Fruit fly (Drosophila melanogaster) whole organism, embryonic: ENCODE results near the gene CG18545.

Experiments
- Bgb ChIP-seq: fragments of 200-800 bp; sonication (Bioruptor generic); IDR thresholded peaks from 2 replicates; pipeline ENCODE4 v1.3.6; 2022; ENCODE audit warnings: missing biosample characterization, missing genetic modification characterization; ENCODE audit not compliant: partially characterized antibody
- Bteb2 ChIP-seq: fragments of 200-800 bp; sonication (Bioruptor generic); optimal IDR thresholded peaks from 2 replicates; lab custom pipeline; 2016; ENCODE audit warnings: missing biosample characterization, missing genetic modification characterization
- CG10431 ChIP-seq: fragments of 200-800 bp; sonication (Bioruptor generic); optimal IDR thresholded peaks from 3 replicates; lab custom pipeline; 2018; ENCODE audit warnings: missing biosample characterization, mild to moderate bottlenecking, missing genetic modification characterization
- CG10959 ChIP-seq: fragments of 200-800 bp; sonication (Bioruptor generic); IDR thresholded peaks from 2 replicates; pipeline ENCODE4 v1.3.6; 2022; ENCODE audit warnings: missing biosample characterization, missing genetic modification characterization
- CG11456 ChIP-seq: fragments of 200-800 bp; sonication (Bioruptor generic); IDR thresholded peaks from 3 replicates; pipeline ENCODE4 v1.3.6; 2022; ENCODE audit warnings: missing biosample characterization, missing genetic modification characterization
- CG14965 ChIP-seq: fragments of 200-800 bp; sonication (Bioruptor generic); optimal IDR thresholded peaks from 2 replicates; lab custom pipeline; 2016; ENCODE audit warnings: missing biosample characterization, missing genetic modification characterization, borderline replicate concordance
- CG15011 ChIP-seq: fragments of 200-800 bp; sonication (Bioruptor generic); optimal IDR thresholded peaks from 3 replicates; lab custom pipeline; 2018; ENCODE audit warnings: missing biosample characterization, mild to moderate bottlenecking, missing genetic modification characterization
- CG15696 ChIP-seq: fragments of 200-800 bp; sonication (Bioruptor generic); optimal IDR thresholded peaks from 2 replicates; lab custom pipeline; 2019; ENCODE audit warnings: missing biosample characterization, mild to moderate bottlenecking, missing genetic modification characterization, moderate library complexity
- CG16813 ChIP-seq: fragments of 200-800 bp; sonication (Bioruptor generic); IDR thresholded peaks from 3 replicates; pipeline ENCODE4 v1.3.6; 2022; ENCODE audit warnings: missing biosample characterization, missing genetic modification characterization; ENCODE audit not compliant: partially characterized antibody
- CG17328 ChIP-seq: fragments of 200-800 bp; sonication (Bioruptor generic); IDR thresholded peaks from 2 replicates; pipeline ENCODE4 v1.3.6; 2022; ENCODE audit warnings: missing biosample characterization, missing genetic modification characterization
- CG17361 ChIP-seq: fragments of 200-800 bp; sonication (Bioruptor generic); IDR thresholded peaks from 3 replicates; pipeline ENCODE4 v1.3.6; 2022; ENCODE audit warnings: missing biosample characterization, missing genetic modification characterization
- CG17912 ChIP-seq: fragments of 200-800 bp; sonication (Bioruptor generic); optimal IDR thresholded peaks from 2 replicates; lab custom pipeline; 2018; ENCODE audit warnings: missing biosample characterization, mild to moderate bottlenecking, missing genetic modification characterization
- CG1832 ChIP-seq: fragments of 200-800 bp; sonication (Bioruptor generic); optimal IDR thresholded peaks from 2 replicates; lab custom pipeline; 2017; ENCODE audit warnings: missing biosample characterization, mild to moderate bottlenecking, missing genetic modification characterization, inconsistent platforms
- CG2120 ChIP-seq: fragments of 200-800 bp; sonication (Bioruptor generic); optimal IDR thresholded peaks from 3 replicates; lab custom pipeline; 2016; ENCODE audit warnings: missing biosample characterization, missing genetic modification characterization
- CG3281 ChIP-seq: fragments of 200-800 bp; sonication (Bioruptor generic); optimal IDR thresholded peaks from 3 replicates; lab custom pipeline; 2017; ENCODE audit warnings: missing biosample characterization, mild to moderate bottlenecking, missing genetic modification characterization
- CG33557 ChIP-seq: fragments of 200-800 bp; sonication (Bioruptor generic); optimal IDR thresholded peaks from 2 replicates; lab custom pipeline; 2019; ENCODE audit warnings: missing biosample characterization, mild to moderate bottlenecking, missing genetic modification characterization, moderate library complexity
- CG5180 ChIP-seq: fragments of 200-800 bp; sonication (Bioruptor generic); optimal IDR thresholded peaks from 3 replicates; lab custom pipeline; 2017; ENCODE audit warnings: missing biosample characterization, missing genetic modification characterization, mild to moderate bottlenecking, moderate library complexity, missing genetic modification reagents
- CG5953 ChIP-seq: fragments of 200-800 bp; sonication (Bioruptor generic); IDR thresholded peaks from 2 replicates; pipeline ENCODE4 v1.3.6; 2022; ENCODE audit warnings: missing biosample characterization, missing genetic modification characterization
- CG6272 ChIP-seq: fragments of 200-800 bp; sonication (Bioruptor generic); IDR thresholded peaks from 2 replicates; pipeline ENCODE4 v1.3.6; 2022; ENCODE audit warnings: missing biosample characterization, missing genetic modification characterization
- CG7271 ChIP-seq: fragments of 200-800 bp; sonication (Bioruptor generic); optimal IDR thresholded peaks from 2 replicates; lab custom pipeline; 2018; ENCODE audit warnings: missing biosample characterization, mild to moderate bottlenecking, missing genetic modification characterization, moderate library complexity
- CG8478 ChIP-seq: fragments of >200 bp; optimal IDR thresholded peaks from 2 replicates; lab custom pipeline; 2018
- CG9817 ChIP-seq: fragments of 200-800 bp; sonication (Bioruptor generic); optimal IDR thresholded peaks from 2 replicates; lab custom pipeline; 2018; ENCODE audit warnings: missing biosample characterization, mild to moderate bottlenecking, missing genetic modification characterization, moderate library complexity
- D ChIP-seq, 2 experiments: fragments of 200-800 bp in 1 of 2; fragments of >200 bp in 1 of 2; sonication (Bioruptor generic) in 1 of 2; optimal IDR thresholded peaks; 2 replicates in 1 of 2; 3 replicates in 1 of 2; lab custom pipeline; 2017; ENCODE audit warnings: mild to moderate bottlenecking in 1 of 2, missing biosample characterization in 1 of 2, missing genetic modification characterization in 1 of 2, missing genetic modification reagents in 1 of 2
- Deaf1 ChIP-seq: fragments of 200-800 bp; optimal IDR thresholded peaks from 3 replicates; lab custom pipeline; 2019; ENCODE audit warnings: missing biosample characterization, mild to moderate bottlenecking, missing genetic modification characterization, moderate library complexity
- Ets65A ChIP-seq: fragments of 200-800 bp; sonication (Bioruptor generic); peaks from one replicate; lab custom pipeline; 2016; ENCODE audit warnings: missing biosample characterization, missing genetic modification characterization
- H15 ChIP-seq: fragments of 200-800 bp; sonication (Bioruptor generic); IDR thresholded peaks from 3 replicates; pipeline ENCODE4 v1.3.6; 2022; ENCODE audit warnings: missing biosample characterization, missing genetic modification characterization
- Jarid2 ChIP-seq: fragments of 200-800 bp; sonication (Bioruptor generic); optimal IDR thresholded peaks from 3 replicates; lab custom pipeline; 2017; ENCODE audit warnings: mild to moderate bottlenecking, missing biosample characterization, missing genetic modification reagents, missing genetic modification characterization
- Nf-YA ChIP-seq: fragments of 200-800 bp; sonication (Bioruptor generic); IDR thresholded peaks from 2 replicates; pipeline ENCODE4 v1.3.6; 2022; ENCODE audit warnings: missing biosample characterization, missing genetic modification characterization
- Ptx1 ChIP-seq: fragments of 200-800 bp; sonication (Bioruptor generic); IDR thresholded peaks from 2 replicates; pipeline ENCODE4 v1.3.6; 2022; ENCODE audit warnings: missing biosample characterization, missing genetic modification characterization
- Ravus ChIP-seq: fragments of 200-800 bp; sonication (Bioruptor generic); IDR thresholded peaks from 2 replicates; pipeline ENCODE4 v1.3.6; 2022; ENCODE audit warnings: missing biosample characterization, missing genetic modification characterization
- ci ChIP-seq: fragments of 200-800 bp; sonication (Bioruptor generic); IDR thresholded peaks from 3 replicates; pipeline ENCODE4 v1.3.6; 2022; ENCODE audit warnings: missing biosample characterization, missing genetic modification characterization
- dpn ChIP-seq, 2 experiments: fragments of 200-800 bp; sonication (Bioruptor generic); optimal IDR thresholded peaks; 3 replicates each; lab custom pipeline; 2016; ENCODE audit warnings: missing biosample characterization in 2 of 2, missing genetic modification characterization in 2 of 2
- eyg ChIP-seq: fragments of 200-800 bp; sonication (Bioruptor generic); optimal IDR thresholded peaks from 3 replicates; lab custom pipeline; 2016; ENCODE audit warnings: missing biosample characterization, missing genetic modification characterization
- grau ChIP-seq: fragments of 200-800 bp; optimal IDR thresholded peaks from 3 replicates; lab custom pipeline; 2019; ENCODE audit warnings: missing biosample characterization, mild to moderate bottlenecking, missing genetic modification characterization, moderate library complexity
- her ChIP-seq: fragments of 200-800 bp; sonication (Bioruptor generic); optimal IDR thresholded peaks from 2 replicates; lab custom pipeline; 2016; ENCODE audit warnings: missing biosample characterization, missing genetic modification characterization
- ind ChIP-seq: fragments of 200-800 bp; sonication (Bioruptor generic); optimal IDR thresholded peaks from 3 replicates; lab custom pipeline; 2016; ENCODE audit warnings: missing biosample characterization, missing genetic modification characterization
- inv ChIP-seq: fragments of 200-800 bp; sonication (Bioruptor generic); IDR thresholded peaks from 2 replicates; pipeline ENCODE4 v1.3.6; 2022; ENCODE audit warnings: missing biosample characterization, missing genetic modification characterization; ENCODE audit not compliant: partially characterized antibody
- lola ChIP-seq, 3 experiments: fragments of >200 bp in 2 of 3; fragments of 200-800 bp in 1 of 3; sonication (Bioruptor generic) in 1 of 3; optimal IDR thresholded peaks; 2 replicates each; lab custom pipeline; 2017 to 2019; ENCODE audit warnings: missing biosample characterization in 3 of 3, missing genetic modification characterization in 3 of 3, mild to moderate bottlenecking in 1 of 3, moderate library complexity in 1 of 3
- mam ChIP-seq: fragments of 200-800 bp; sonication (Bioruptor generic); optimal IDR thresholded peaks from 3 replicates; lab custom pipeline; 2016; ENCODE audit warnings: missing biosample characterization, missing genetic modification characterization
- phol ChIP-seq: fragments of 200-800 bp; sonication (Bioruptor generic); optimal IDR thresholded peaks from 3 replicates; lab custom pipeline; 2018; ENCODE audit warnings: missing biosample characterization, mild to moderate bottlenecking, missing genetic modification characterization, moderate library complexity
- psq ChIP-seq: fragments of 200-800 bp; sonication (Bioruptor generic); optimal IDR thresholded peaks from 2 replicates; lab custom pipeline; 2017; ENCODE audit warnings: missing biosample characterization, missing genetic modification characterization
- sc ChIP-seq, 3 experiments: fragments of >200 bp in 2 of 3; fragments of 200-800 bp in 1 of 3; sonication (Bioruptor generic) in 1 of 3; optimal IDR thresholded peaks; 2 replicates in 2 of 3; 3 replicates in 1 of 3; lab custom pipeline; 2017; ENCODE audit warnings: mild to moderate bottlenecking in 1 of 3, missing biosample characterization in 1 of 3, missing genetic modification characterization in 1 of 3, missing genetic modification reagents in 1 of 3
- sens ChIP-seq: fragments of 200-800 bp; sonication (Bioruptor generic); peaks from one replicate; lab custom pipeline; 2016; ENCODE audit warnings: missing biosample characterization, missing genetic modification characterization
- seq ChIP-seq: fragments of 200-800 bp; sonication (Bioruptor generic); IDR thresholded peaks from 2 replicates; pipeline ENCODE4 v1.3.6; 2022; ENCODE audit warnings: missing biosample characterization, missing genetic modification characterization
- shn ChIP-seq: fragments of 200-800 bp; sonication (Bioruptor generic); optimal IDR thresholded peaks from 3 replicates; lab custom pipeline; 2016; ENCODE audit warnings: missing biosample characterization, missing genetic modification characterization
- tup ChIP-seq: fragments of 200-800 bp; sonication (Bioruptor generic); optimal IDR thresholded peaks from 2 replicates; lab custom pipeline; 2016; ENCODE audit warnings: missing biosample characterization, mild to moderate bottlenecking, missing genetic modification characterization, moderate library complexity
- zfh1 ChIP-seq: fragments of 200-800 bp; sonication (Bioruptor generic); IDR thresholded peaks from 3 replicates; pipeline ENCODE4 v1.3.6; 2022; ENCODE audit warnings: missing biosample characterization, missing genetic modification characterization

The CG18545 gene

dm6 chr3R:10368251-10368650 is 27.5 kb downstream of the CG18545 start (continued):
- no peak for TF ChIP-seq CG5180 (GFP tag; lab: Kevin White, UChicago)
- TF ChIP-seq Deaf1, result peak; percentile 72
- peak; percentile 93 for TF ChIP-seq CG1832
- TF ChIP-seq Nf-YA (GFP tag; lab: Robert Waterston, UW), result peak; percentile 82
- TF ChIP-seq ci (GFP tag; lab: Robert Waterston, UW), result no peak
- no peak for TF ChIP-seq dpn (GFP tag; optimal IDR thresholded peaks at IDR 0.05; lab: Kevin White, UChicago)
- TF ChIP-seq grau (tag; lab: Kevin White, UChicago), result no peak
- peak; percentile 90 for TF ChIP-seq CG8478 (lab: Kevin White, UChicago)
- peak; percentile 34 for TF ChIP-seq Jarid2

DNA sequence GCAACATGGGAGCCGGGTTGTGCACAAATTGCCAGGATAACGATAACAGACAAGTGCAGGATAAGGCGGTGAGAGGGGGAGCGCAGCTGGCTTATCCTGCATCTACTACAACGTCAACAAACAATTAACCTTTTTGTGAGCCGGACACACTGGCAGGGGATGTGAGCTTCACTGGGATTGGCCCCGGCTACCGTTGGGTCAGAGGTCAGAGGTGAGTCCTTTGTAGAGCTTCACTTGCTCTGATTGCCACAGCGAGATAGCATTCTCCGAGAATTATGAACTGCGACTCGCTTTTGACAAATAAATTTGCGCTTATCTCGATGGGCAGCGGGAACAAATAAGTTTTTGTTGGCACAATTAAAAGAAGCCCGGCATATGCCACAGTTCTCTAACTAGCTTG is 29.1 kb downstream of the CG18545 start:
- TF ChIP-seq CG10959 (GFP tag; lab: Robert Waterston, UW) (0 out of 2 replicates have a peak, but pooled peaks have one; percentile 34), CG11456 (no peak)

DNA sequence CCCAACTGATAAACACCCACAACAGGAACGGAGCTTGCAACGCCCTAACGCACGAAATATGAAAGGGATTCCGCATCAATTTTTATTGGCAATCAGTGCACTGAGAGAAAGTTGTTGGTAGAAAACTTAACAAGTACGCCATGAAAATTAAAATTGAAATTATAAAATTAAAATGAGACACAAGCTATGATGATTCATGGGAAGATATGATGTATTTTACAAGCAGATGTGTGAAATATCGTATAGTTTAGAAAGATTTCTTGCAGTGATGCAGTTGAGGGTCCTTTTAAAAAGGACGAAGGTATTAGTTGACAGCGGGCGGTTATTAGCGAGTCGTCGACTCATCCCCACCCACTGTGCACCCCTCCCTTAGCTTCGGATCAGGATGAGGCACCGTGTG is 29.7 kb downstream of the CG18545 start:
- TF ChIP-seq phol (tag; lab: Kevin White, UChicago), result peak; percentile 52
- TF ChIP-seq mam (GFP tag; lab: Kevin White, UChicago), result no peak
- peak; percentile 92 for TF ChIP-seq Ets65A (GFP tag; lab: Kevin White, UChicago)
- TF ChIP-seq CG5953, result no peak
- TF ChIP-seq Ravus, result no peak
- TF ChIP-seq CG14965 (GFP tag; lab: Kevin White, UChicago), result no peak
- peak; percentile 14 for TF ChIP-seq CG7271 (tag; lab: Kevin White, UChicago)
- TF ChIP-seq sc (optimal IDR thresholded peaks at IDR 0.05; lab: Kevin White, UChicago), result no peak
- TF ChIP-seq sc (GFP tag; optimal IDR thresholded peaks at IDR 0.05; lab: Kevin White, UChicago), result no peak
- no peak for TF ChIP-seq Bgb (GFP tag; lab: Robert Waterston, UW)
- TF ChIP-seq shn, result no peak
- TF ChIP-seq CG5180 (GFP tag; lab: Kevin White, UChicago), result no peak
- no peak for TF ChIP-seq psq (GFP tag; lab: Kevin White, UChicago)
- TF ChIP-seq sens (GFP tag; lab: Kevin White, UChicago), result peak; percentile 70
- TF ChIP-seq seq (GFP tag; lab: Robert Waterston, UW), result no peak
- TF ChIP-seq tup, result no peak
- TF ChIP-seq CG3281 (GFP tag; lab: Kevin White, UChicago), result no peak
- TF ChIP-seq CG17912 (GFP tag; lab: Kevin White, UChicago), result no peak
- no peak for TF ChIP-seq eyg
- no peak for TF ChIP-seq CG9817 (tag; lab: Kevin White, UChicago)
- no peak for TF ChIP-seq CG10431 (GFP tag; lab: Kevin White, UChicago)
- TF ChIP-seq lola (GFP tag; optimal IDR thresholded peaks at IDR 0.05; lab: Kevin White, UChicago), result peak in 1 of 3 experiments; percentile 68
- no peak for TF ChIP-seq ind (GFP tag; lab: Kevin White, UChicago)
- peak; percentile 40; the same call in 1 of the 3 replicates for TF ChIP-seq zfh1
- TF ChIP-seq CG15696 (tag; lab: Kevin White, UChicago), result peak; percentile 29
- peak; percentile 20; the same call in 1 of the 2 replicates for TF ChIP-seq Ptx1
- no peak for TF ChIP-seq D (optimal IDR thresholded peaks at IDR 0.05; lab: Kevin White, UChicago)
- TF ChIP-seq D (GFP tag; optimal IDR thresholded peaks at IDR 0.05; lab: Kevin White, UChicago), result peak; percentile 20
- peak; percentile 30 for TF ChIP-seq CG33557 (GFP tag; lab: Kevin White, UChicago)
- TF ChIP-seq CG16813 (GFP tag; lab: Robert Waterston, UW), result no peak
- TF ChIP-seq CG2120 (GFP tag; lab: Kevin White, UChicago), result no peak
- peak; percentile 27; the same call in 1 of the 2 replicates for TF ChIP-seq CG10959 (GFP tag; lab: Robert Waterston, UW)
- TF ChIP-seq Bteb2 (GFP tag; lab: Kevin White, UChicago), result no peak
- TF ChIP-seq CG17361 (GFP tag; lab: Robert Waterston, UW), result no peak
- TF ChIP-seq CG17328 (GFP tag; lab: Robert Waterston, UW), result 0 out of 2 replicates have a peak, but pooled peaks have one; percentile 22
- no peak for TF ChIP-seq CG15011 (GFP tag; lab: Kevin White, UChicago)
- no peak for TF ChIP-seq inv (GFP tag; lab: Robert Waterston, UW)
- TF ChIP-seq CG6272 (GFP tag; lab: Robert Waterston, UW), result no peak
- no peak for TF ChIP-seq H15 (GFP tag; lab: Robert Waterston, UW)
- no peak for TF ChIP-seq her (GFP tag; lab: Kevin White, UChicago)
